Fruit fly (Drosophila melanogaster) whole organism, embryonic: ENCODE data around the gene CG33120.

Experiments used
- ATbp ChIP-seq: fragments of 200-800 bp; sonication (Bioruptor generic); optimal IDR thresholded peaks from 2 replicates; lab custom pipeline; 2017; ENCODE audit warnings: missing biosample characterization, mild to moderate bottlenecking, missing genetic modification characterization, missing genetic modification reagents
- Ada2b ChIP-seq: fragments of 200-800 bp; sonication (Bioruptor generic); IDR thresholded peaks from 2 replicates; pipeline ENCODE4 v1.3.6; 2022; ENCODE audit warnings: missing biosample characterization, missing genetic modification characterization
- Asciz ChIP-seq: fragments of 200-800 bp; sonication (Bioruptor generic); optimal IDR thresholded peaks from 2 replicates; lab custom pipeline; 2017; ENCODE audit warnings: missing biosample characterization, mild to moderate bottlenecking, missing genetic modification characterization, missing genetic modification reagents
- CG12391 ChIP-seq: fragments of 200-800 bp; sonication (Bioruptor generic); optimal IDR thresholded peaks from 3 replicates; lab custom pipeline; 2018; ENCODE audit warnings: missing biosample characterization, mild to moderate bottlenecking, missing genetic modification characterization, moderate library complexity
- CG12744 ChIP-seq: fragments of 200-800 bp; sonication (Bioruptor generic); optimal IDR thresholded peaks from 2 replicates; lab custom pipeline; 2016; ENCODE audit warnings: missing biosample characterization, missing genetic modification characterization
- CG12942 ChIP-seq: fragments of 200-800 bp; sonication (Bioruptor generic); optimal IDR thresholded peaks from 3 replicates; lab custom pipeline; 2016; ENCODE audit warnings: missing biosample characterization, missing genetic modification characterization
- CG15073 ChIP-seq: fragments of 200-800 bp; sonication (Bioruptor generic); optimal IDR thresholded peaks from 2 replicates; lab custom pipeline; 2016; ENCODE audit warnings: missing biosample characterization, missing genetic modification characterization
- CG17385 ChIP-seq: fragments of 200-800 bp; sonication (Bioruptor generic); optimal IDR thresholded peaks from 3 replicates; lab custom pipeline; 2018; ENCODE audit warnings: missing biosample characterization, mild to moderate bottlenecking, missing genetic modification characterization
- CG18476 ChIP-seq: fragments of 200-800 bp; sonication (Bioruptor generic); optimal IDR thresholded peaks from 2 replicates; lab custom pipeline; 2016; ENCODE audit warnings: missing biosample characterization, mild to moderate bottlenecking, missing genetic modification characterization
- CG2120 ChIP-seq: fragments of 200-800 bp; sonication (Bioruptor generic); optimal IDR thresholded peaks from 3 replicates; lab custom pipeline; 2016; ENCODE audit warnings: missing biosample characterization, missing genetic modification characterization
- CG2199 ChIP-seq: fragments of 200-800 bp; sonication (Bioruptor generic); IDR thresholded peaks from 3 replicates; pipeline ENCODE4 v1.3.6; 2022; ENCODE audit warnings: missing biosample characterization, missing genetic modification characterization
- CG33557 ChIP-seq: fragments of 200-800 bp; sonication (Bioruptor generic); optimal IDR thresholded peaks from 2 replicates; lab custom pipeline; 2019; ENCODE audit warnings: missing biosample characterization, mild to moderate bottlenecking, missing genetic modification characterization, moderate library complexity
- CG4328 ChIP-seq: fragments of 200-800 bp; sonication (Bioruptor generic); optimal IDR thresholded peaks from 3 replicates; lab custom pipeline; 2017; ENCODE audit warnings: missing biosample characterization, missing genetic modification reagents, missing genetic modification characterization
- CG43689 ChIP-seq: fragments of 200-800 bp; sonication (Bioruptor generic); IDR thresholded peaks from 2 replicates; pipeline ENCODE4 v1.3.6; 2022; ENCODE audit warnings: missing biosample characterization, missing genetic modification characterization
- CG7987 ChIP-seq: fragments of 200-800 bp; sonication (Bioruptor generic); optimal IDR thresholded peaks from 2 replicates; lab custom pipeline; 2018; ENCODE audit warnings: missing biosample characterization, mild to moderate bottlenecking, missing genetic modification characterization, moderate library complexity
- CG8478 ChIP-seq: fragments of >200 bp; optimal IDR thresholded peaks from 2 replicates; lab custom pipeline; 2018
- CG9437 ChIP-seq: fragments of 200-800 bp; sonication (Bioruptor generic); optimal IDR thresholded peaks from 2 replicates; lab custom pipeline; 2018; ENCODE audit warnings: missing biosample characterization, mild to moderate bottlenecking, missing genetic modification characterization
- CG9609 ChIP-seq: fragments of 200-800 bp; sonication (Bioruptor generic); optimal IDR thresholded peaks from 3 replicates; lab custom pipeline; 2016; ENCODE audit warnings: missing biosample characterization, missing genetic modification characterization
- CG9727 ChIP-seq: fragments of 200-800 bp; sonication (Bioruptor generic); optimal IDR thresholded peaks from 3 replicates; lab custom pipeline; 2017; ENCODE audit warnings: missing biosample characterization, mild to moderate bottlenecking, missing genetic modification characterization
- D19A ChIP-seq: fragments of 200-800 bp; optimal IDR thresholded peaks from 3 replicates; lab custom pipeline; 2019; ENCODE audit warnings: missing biosample characterization, mild to moderate bottlenecking, missing genetic modification characterization, moderate library complexity
- Dip3 ChIP-seq: fragments of 200-800 bp; sonication (Bioruptor generic); optimal IDR thresholded peaks from 3 replicates; lab custom pipeline; 2016; ENCODE audit warnings: missing biosample characterization, missing genetic modification characterization
- Doc2 ChIP-seq: fragments of 200-800 bp; sonication (Bioruptor generic); IDR thresholded peaks from 2 replicates; pipeline ENCODE4 v1.3.6; 2022; ENCODE audit warnings: missing biosample characterization, missing genetic modification characterization
- Hey ChIP-seq: fragments of 200-800 bp; sonication (Bioruptor generic); optimal IDR thresholded peaks from 3 replicates; lab custom pipeline; 2018; ENCODE audit warnings: missing biosample characterization, mild to moderate bottlenecking, missing genetic modification characterization
- Hr51 ChIP-seq, 2 experiments: fragments of 200-800 bp; sonication (Bioruptor generic); optimal IDR thresholded peaks; 2 replicates in 1 of 2; 3 replicates in 1 of 2; lab custom pipeline; 2016 to 2018; ENCODE audit warnings: missing biosample characterization in 2 of 2, missing genetic modification characterization in 2 of 2, mild to moderate bottlenecking in 1 of 2, moderate library complexity in 1 of 2
- Lpt ChIP-seq: fragments of >200 bp; optimal IDR thresholded peaks from 2 replicates; lab custom pipeline; 2018; ENCODE audit warnings: missing biosample characterization, missing genetic modification characterization
- PHDP ChIP-seq: fragments of 200-800 bp; sonication (Bioruptor generic); optimal IDR thresholded peaks from 3 replicates; lab custom pipeline; 2018; ENCODE audit warnings: missing biosample characterization, mild to moderate bottlenecking, missing genetic modification characterization, moderate library complexity
- Poxn ChIP-seq: fragments of 200-800 bp; sonication (Bioruptor generic); IDR thresholded peaks from 2 replicates; pipeline ENCODE4 v1.3.6; 2022; ENCODE audit warnings: missing biosample characterization, missing genetic modification characterization
- Sin3A ChIP-seq: fragments of >200 bp; optimal IDR thresholded peaks from 2 replicates; lab custom pipeline; 2018
- bcd ChIP-seq: fragments of 200-800 bp; sonication (Bioruptor generic); optimal IDR thresholded peaks from 2 replicates; lab custom pipeline; 2017; ENCODE audit warnings: missing biosample characterization, mild to moderate bottlenecking, missing genetic modification characterization
- cas ChIP-seq: fragments of 200-800 bp; sonication (Bioruptor generic); IDR thresholded peaks from 2 replicates; pipeline ENCODE4 v1.3.6; 2022; ENCODE audit warnings: missing biosample characterization, missing genetic modification characterization
- danr ChIP-seq: fragments of 200-800 bp; sonication (Bioruptor generic); IDR thresholded peaks from 2 replicates; pipeline ENCODE4 v1.3.6; 2022; ENCODE audit warnings: missing biosample characterization, missing genetic modification characterization
- dpn ChIP-seq, 2 experiments: fragments of 200-800 bp; sonication (Bioruptor generic); optimal IDR thresholded peaks; 3 replicates each; lab custom pipeline; 2016; ENCODE audit warnings: missing biosample characterization in 2 of 2, missing genetic modification characterization in 2 of 2
- jing ChIP-seq: fragments of 200-800 bp; sonication (Bioruptor generic); optimal IDR thresholded peaks from 2 replicates; lab custom pipeline; 2018; ENCODE audit warnings: missing biosample characterization, mild to moderate bottlenecking, missing genetic modification characterization
- ken ChIP-seq: fragments of 200-800 bp; sonication (Bioruptor generic); IDR thresholded peaks from 3 replicates; pipeline ENCODE4 v1.3.6; 2022; ENCODE audit warnings: missing biosample characterization, missing genetic modification characterization
- nau ChIP-seq: fragments of 200-800 bp; sonication (Bioruptor generic); optimal IDR thresholded peaks from 3 replicates; lab custom pipeline; 2017; ENCODE audit warnings: missing biosample characterization, mild to moderate bottlenecking, missing genetic modification characterization, missing genetic modification reagents
- nmo ChIP-seq: fragments of 200-800 bp; sonication (Bioruptor generic); optimal IDR thresholded peaks from 2 replicates; lab custom pipeline; 2018; ENCODE audit warnings: missing biosample characterization, mild to moderate bottlenecking, missing genetic modification characterization, moderate library complexity
- p53 ChIP-seq: fragments of 200-800 bp; sonication (Bioruptor generic); optimal IDR thresholded peaks from 2 replicates; lab custom pipeline; 2016; ENCODE audit warnings: missing biosample characterization, missing genetic modification characterization
- pan ChIP-seq, 4 experiments: fragments of >200 bp in 3 of 4; fragments of 200-800 bp in 1 of 4; sonication (Bioruptor generic) in 1 of 4; optimal IDR thresholded peaks in 3 of 4; IDR thresholded peaks in 1 of 4; 2 replicates each; pipeline versions ENCODE4 v1.3.6 to Lab custom; 2017 to 2022; ENCODE audit warnings: missing biosample characterization in 2 of 4, missing genetic modification characterization in 2 of 4, mixed read lengths in 1 of 4
- pita ChIP-seq: fragments of 200-800 bp; sonication (Bioruptor generic); optimal IDR thresholded peaks from 2 replicates; lab custom pipeline; 2017; ENCODE audit warnings: missing biosample characterization, mild to moderate bottlenecking, missing genetic modification characterization
- psq ChIP-seq: fragments of 200-800 bp; sonication (Bioruptor generic); optimal IDR thresholded peaks from 2 replicates; lab custom pipeline; 2017; ENCODE audit warnings: missing biosample characterization, missing genetic modification characterization
- ro ChIP-seq: fragments of 200-800 bp; sonication (Bioruptor generic); IDR thresholded peaks from 2 replicates; pipeline ENCODE4 v1.3.6; 2022; ENCODE audit warnings: missing biosample characterization, missing genetic modification characterization
- row ChIP-seq: fragments of 200-800 bp; sonication (Bioruptor generic); IDR thresholded peaks from 3 replicates; pipeline ENCODE4 v1.3.6; 2022; ENCODE audit warnings: missing biosample characterization, missing genetic modification characterization
- slbo ChIP-seq: fragments of 200-800 bp; sonication (Bioruptor generic); IDR thresholded peaks from 2 replicates; pipeline ENCODE4 v1.3.6; 2022; ENCODE audit warnings: missing biosample characterization, missing genetic modification characterization
- ssp ChIP-seq: fragments of 200-800 bp; sonication (Bioruptor generic); IDR thresholded peaks from 2 replicates; pipeline ENCODE4 v1.3.6; 2022; ENCODE audit warnings: missing biosample characterization, missing genetic modification characterization
- tgo ChIP-seq: fragments of 200-800 bp; sonication (Bioruptor generic); IDR thresholded peaks from 3 replicates; pipeline ENCODE4 v1.3.6; 2022; ENCODE audit warnings: missing biosample characterization, missing genetic modification characterization
- unpg ChIP-seq: fragments of 200-800 bp; sonication (Bioruptor generic); optimal IDR thresholded peaks from 3 replicates; lab custom pipeline; 2018; ENCODE audit warnings: missing biosample characterization, mild to moderate bottlenecking, missing genetic modification characterization, moderate library complexity
- vfl ChIP-seq: fragments of 200-800 bp; sonication (Bioruptor generic); optimal IDR thresholded peaks from 2 replicates; lab custom pipeline; 2016; ENCODE audit warnings: missing biosample characterization, missing genetic modification characterization
- wor ChIP-seq: fragments of 200-800 bp; sonication (Bioruptor generic); IDR thresholded peaks from 2 replicates; pipeline ENCODE4 v1.3.6; 2022; ENCODE audit warnings: missing biosample characterization, missing genetic modification characterization
- zen2 ChIP-seq: fragments of 200-800 bp; sonication (Bioruptor generic); IDR thresholded peaks from 3 replicates; pipeline ENCODE4 v1.3.6; 2022; ENCODE audit warnings: missing biosample characterization, missing genetic modification characterization; ENCODE audit not compliant: partially characterized antibody
- zf30C ChIP-seq: fragments of 200-800 bp; sonication (Bioruptor generic); optimal IDR thresholded peaks from 3 replicates; lab custom pipeline; 2018; ENCODE audit warnings: missing biosample characterization, mild to moderate bottlenecking, missing genetic modification characterization
- zfh2 ChIP-seq: fragments of 200-800 bp; sonication (Bioruptor generic); optimal IDR thresholded peaks from 2 replicates; lab custom pipeline; 2016; ENCODE audit warnings: missing biosample characterization, missing genetic modification characterization

Gene CG33120

dm6 chr2L:18881014-18881660 is 36.8 kb upstream of the CG33120 start, which contains the start of gene tup (continued):
- TF ChIP-seq D19A (no peak), CG12744 (GFP tag; lab: Kevin White, UChicago) (no peak), CG2199 (GFP tag; lab: Robert Waterston, UW) (peak; percentile 24; the same call in 1 of the 3 replicates), CG18476 (GFP tag; lab: Kevin White, UChicago) (no peak), zen2 (0 out of 3 replicates have a peak, but pooled peaks have one; percentile 20), pita (GFP tag; lab: Kevin White, UChicago) (no peak), Ada2b (GFP tag; lab: Robert Waterston, UW) (no peak), dpn (GFP tag; optimal IDR thresholded peaks at IDR 0.05; lab: Kevin White, UChicago) (no peak), CG12391 (no peak), Dip3 (no peak), Sin3A (lab: Kevin White, UChicago) (no peak), nmo (GFP tag; lab: Kevin White, UChicago) (peak; percentile 55), p53 (GFP tag; lab: Kevin White, UChicago) (no peak), CG8478 (lab: Kevin White, UChicago) (peak; percentile 96), slbo (GFP tag; lab: Robert Waterston, UW) (no peak), PHDP (tag; lab: Kevin White, UChicago) (no peak), vfl (GFP tag; lab: Kevin White, UChicago) (no peak), jing (peak; percentile 53), CG7987 (GFP tag; lab: Kevin White, UChicago) (no peak), CG17385 (GFP tag; lab: Kevin White, UChicago) (no peak), bcd (GFP tag; lab: Kevin White, UChicago) (no peak), row (GFP tag; lab: Robert Waterston, UW) (peak; percentile 13; the same call in 1 of the 3 replicates), tgo (GFP tag; lab: Robert Waterston, UW) (no peak; the same call in 2 of the 3 replicates), Hr51 (GFP tag; optimal IDR thresholded peaks at IDR 0.05; lab: Kevin White, UChicago) (no peak), CG12942 (GFP tag; lab: Kevin White, UChicago) (no peak), zfh2 (no peak), psq (no peak), CG15073 (GFP tag; lab: Kevin White, UChicago) (no peak), CG33557 (peak; percentile 26), CG9609 (GFP tag; lab: Kevin White, UChicago) (no peak), ken (no peak), danr (GFP tag; lab: Robert Waterston, UW) (no peak), pan (optimal IDR thresholded peaks at IDR 0.05; lab: Kevin White, UChicago) (no peak), pan (GFP tag; optimal IDR thresholded peaks at IDR 0.05 in 1 of 2, IDR thresholded peaks at IDR 0.05 in 1 of 2) (no peak), CG43689 (GFP tag; lab: Robert Waterston, UW) (no peak), CG9727 (GFP tag; lab: Kevin White, UChicago) (no peak), Lpt (GFP tag; lab: Kevin White, UChicago) (no peak), ATbp (no peak), cas (no peak), wor (GFP tag; lab: Robert Waterston, UW) (0 out of 2 replicates have a peak, but pooled peaks have one; percentile 22), Doc2 (GFP tag; lab: Robert Waterston, UW) (no peak), zf30C (GFP tag; lab: Kevin White, UChicago) (no peak), CG2120 (GFP tag; lab: Kevin White, UChicago) (no peak), unpg (GFP tag; lab: Kevin White, UChicago) (no peak), CG9437 (GFP tag; lab: Kevin White, UChicago) (no peak), nau (GFP tag; lab: Kevin White, UChicago) (peak; percentile 42), Hey (tag; lab: Kevin White, UChicago) (no peak), ro (GFP tag; lab: Robert Waterston, UW) (no peak), CG4328 (GFP tag; lab: Kevin White, UChicago) (no peak), Poxn (GFP tag; lab: Robert Waterston, UW) (no peak), ssp (GFP tag; lab: Robert Waterston, UW) (no peak), Asciz (GFP tag; lab: Kevin White, UChicago) (no peak)
